Worm (Caenorhabditis elegans): ENCODE measurements around the gene F32D8.5.

Gene F32D8.5

ce11 chrV:10894601-10895000, at the start of gene F32D8.5, which contains the start of gene F32D8.14:
F32D8.5 (plus strand) TSS chrV:10894800.
F32D8.14 (minus strand) TSS chrV:10894788.
- TF ChIP-seq jun-1 (tag; optimal IDR thresholded peaks at IDR 0.05) = no peak
- peak; percentile 42 for TF ChIP-seq elt-2 (tag; optimal IDR thresholded peaks at IDR 0.05)
- TF ChIP-seq fkh-10 (GFP tag; optimal IDR thresholded peaks at IDR 0.05) = no peak
- TF ChIP-seq mml-1 (tag; optimal IDR thresholded peaks at IDR 0.05) = no peak
- no peak for TF ChIP-seq nhr-11 (tag; optimal IDR thresholded peaks at IDR 0.05)
- peak; percentile 50 for TF ChIP-seq lsy-12 (tag; optimal IDR thresholded peaks at IDR 0.05)
- TF ChIP-seq nhr-67 (tag; optimal IDR thresholded peaks at IDR 0.05) = no peak
- peak; percentile 65 for TF ChIP-seq elt-1 (tag; optimal IDR thresholded peaks at IDR 0.05)
- no peak for TF ChIP-seq ztf-11 (tag; optimal IDR thresholded peaks at IDR 0.05)
- TF ChIP-seq egl-5 (tag; optimal IDR thresholded peaks at IDR 0.05) = peak; percentile 79
- peak; percentile 42 for TF ChIP-seq ZK546.5 (tag; optimal IDR thresholded peaks at IDR 0.05)
- peak; percentile 93 for TF ChIP-seq nhr-43 (tag; optimal IDR thresholded peaks at IDR 0.05; ENCODE audit: poor library complexity, severe bottlenecking)
- peak; percentile 88 for TF ChIP-seq nhr-25 (tag; optimal IDR thresholded peaks at IDR 0.05)
- peak; percentile 90 for TF ChIP-seq lin-39 (tag; optimal IDR thresholded peaks at IDR 0.05)
- no peak for TF ChIP-seq elt-3 (tag; optimal IDR thresholded peaks at IDR 0.05)
- TF ChIP-seq daf-12 (tag; optimal IDR thresholded peaks at IDR 0.05) = no peak
- TF ChIP-seq nhr-237 (tag; optimal IDR thresholded peaks at IDR 0.05) = no peak
- peak; percentile 53 for TF ChIP-seq hmg-11 (tag; optimal IDR thresholded peaks at IDR 0.05)
- TF ChIP-seq eor-1 (tag; optimal IDR thresholded peaks at IDR 0.05) = no peak
- peak; percentile 5 for TF ChIP-seq ceh-82 (tag; optimal IDR thresholded peaks at IDR 0.05)
- peak; percentile 51 for TF ChIP-seq ceh-28 (tag; optimal IDR thresholded peaks at IDR 0.05)
- TF ChIP-seq R02D3.7 (tag; optimal IDR thresholded peaks at IDR 0.05) = peak; percentile 41
- TF ChIP-seq zag-1 (tag; optimal IDR thresholded peaks at IDR 0.05) = no peak
- TF ChIP-seq ceh-9 (tag; optimal IDR thresholded peaks at IDR 0.05) = no peak
- TF ChIP-seq ama-1 (optimal IDR thresholded peaks at IDR 0.05) = peak; percentile 19
- no peak for TF ChIP-seq nhr-77 (tag; optimal IDR thresholded peaks at IDR 0.05)
- TF ChIP-seq sea-2 (GFP tag; optimal IDR thresholded peaks at IDR 0.05) = no peak
- TF ChIP-seq nfya-1 (tag; optimal IDR thresholded peaks at IDR 0.05; ENCODE audit: insufficient read depth) = peak; percentile 81
- TF ChIP-seq fos-1 (tag; optimal IDR thresholded peaks at IDR 0.05) = no peak
- no peak for TF ChIP-seq ceh-16 (tag; optimal IDR thresholded peaks at IDR 0.05)
- TF ChIP-seq nhr-76 (tag; optimal IDR thresholded peaks at IDR 0.05) = no peak
- TF ChIP-seq unc-62 (GFP tag; optimal IDR thresholded peaks at IDR 0.05) = no peak
- peak; percentile 81 for TF ChIP-seq pha-4 (tag; optimal IDR thresholded peaks at IDR 0.05)
- TF ChIP-seq mdl-1 (tag; optimal IDR thresholded peaks at IDR 0.05) = no peak
- TF ChIP-seq fkh-2 (tag; optimal IDR thresholded peaks at IDR 0.05) = no peak
- TF ChIP-seq egl-27 (tag; optimal IDR thresholded peaks at IDR 0.05) = no peak
- peak; percentile 88 for TF ChIP-seq snpc-4 (tag; optimal IDR thresholded peaks at IDR 0.05)
- peak; percentile 50 for TF ChIP-seq skn-1 (tag; optimal IDR thresholded peaks at IDR 0.05)
- peak; percentile 92 for TF ChIP-seq lin-15B (tag; optimal IDR thresholded peaks at IDR 0.05)
- no peak for TF ChIP-seq tbx-2 (tag; optimal IDR thresholded peaks at IDR 0.05)
- peak; percentile 53 for TF ChIP-seq ztf-4 (tag; optimal IDR thresholded peaks at IDR 0.05)
- no peak for TF ChIP-seq unc-39 (tag; optimal IDR thresholded peaks at IDR 0.05)
- no peak for TF ChIP-seq aly-2 (tag; optimal IDR thresholded peaks at IDR 0.05)
- no peak for TF ChIP-seq nhr-28 (tag; optimal IDR thresholded peaks at IDR 0.05)
- peak; percentile 40 for TF ChIP-seq pqm-1 (tag; optimal IDR thresholded peaks at IDR 0.05)
- TF ChIP-seq nhr-12 (tag; optimal IDR thresholded peaks at IDR 0.05) = no peak
- TF ChIP-seq nhr-23 (tag; optimal IDR thresholded peaks at IDR 0.05) = peak; percentile 91

- TF ChIP-seq pqm-1 (tag; optimal IDR thresholded peaks at IDR 0.05) (no peak), ama-1 (optimal IDR thresholded peaks at IDR 0.05) (no peak), lin-39 (tag; optimal IDR thresholded peaks at IDR 0.05) (no peak), nhr-76 (tag; optimal IDR thresholded peaks at IDR 0.05) (no peak), snpc-4 (tag; optimal IDR thresholded peaks at IDR 0.05) (no peak), ztf-11 (tag; optimal IDR thresholded peaks at IDR 0.05) (no peak), zag-1 (tag; optimal IDR thresholded peaks at IDR 0.05) (no peak), elt-3 (tag; optimal IDR thresholded peaks at IDR 0.05) (no peak), ztf-4 (tag; optimal IDR thresholded peaks at IDR 0.05) (no peak), pha-4 (tag; optimal IDR thresholded peaks at IDR 0.05) (no peak), ceh-82 (tag; optimal IDR thresholded peaks at IDR 0.05) (no peak)
Observed at ce11 chrV:10846893-10847292, 47.7 kb upstream of the F32D8.5 start, which contains the start of gene C29A12.6. C29A12.6 (plus strand) TSS chrV:10847193.

Data from whole organism, L3 larva.